Fruit fly (Drosophila melanogaster) whole organism, wandering third instar larva: ENCODE results near the gene CG14294.

Experiments
- Abd-B ChIP-seq: fragments of >200 bp; optimal IDR thresholded peaks from 2 replicates; lab custom pipeline; 2017; ENCODE audit warnings: missing biosample characterization, missing genetic modification characterization
- Dfd ChIP-seq: fragments of >200 bp; optimal IDR thresholded peaks from 2 replicates; lab custom pipeline; 2017; ENCODE audit warnings: missing biosample characterization, missing genetic modification characterization
- foxo ChIP-seq, 2 experiments: fragments of 200-800 bp; sonication (Bioruptor generic); optimal IDR thresholded peaks; 2 replicates in 1 of 2; 3 replicates in 1 of 2; lab custom pipeline; 2016 to 2017; ENCODE audit warnings: missing biosample characterization in 2 of 2, missing genetic modification characterization in 2 of 2
- h ChIP-seq: fragments of 200-800 bp; sonication (Bioruptor generic); optimal IDR thresholded peaks from 3 replicates; lab custom pipeline; 2016; ENCODE audit warnings: missing biosample characterization, mild to moderate bottlenecking, missing genetic modification characterization
- rgr ChIP-seq: fragments of 200-800 bp; sonication (Bioruptor generic); optimal IDR thresholded peaks from 3 replicates; lab custom pipeline; 2016; ENCODE audit warnings: missing biosample characterization, mild to moderate bottlenecking, missing genetic modification characterization
- tai ChIP-seq: sonication (Bioruptor generic); optimal IDR thresholded peaks from 2 replicates; lab custom pipeline; 2016; ENCODE audit warnings: missing biosample characterization, missing genetic modification characterization
- usp ChIP-seq: fragments of >200 bp; optimal IDR thresholded peaks from 2 replicates; lab custom pipeline; 2017; ENCODE audit warnings: missing biosample characterization, missing genetic modification characterization
- woc ChIP-seq: sonication (Bioruptor generic); optimal IDR thresholded peaks from 2 replicates; lab custom pipeline; 2016; ENCODE audit warnings: missing biosample characterization, mild to moderate bottlenecking, missing genetic modification characterization

DNA sequence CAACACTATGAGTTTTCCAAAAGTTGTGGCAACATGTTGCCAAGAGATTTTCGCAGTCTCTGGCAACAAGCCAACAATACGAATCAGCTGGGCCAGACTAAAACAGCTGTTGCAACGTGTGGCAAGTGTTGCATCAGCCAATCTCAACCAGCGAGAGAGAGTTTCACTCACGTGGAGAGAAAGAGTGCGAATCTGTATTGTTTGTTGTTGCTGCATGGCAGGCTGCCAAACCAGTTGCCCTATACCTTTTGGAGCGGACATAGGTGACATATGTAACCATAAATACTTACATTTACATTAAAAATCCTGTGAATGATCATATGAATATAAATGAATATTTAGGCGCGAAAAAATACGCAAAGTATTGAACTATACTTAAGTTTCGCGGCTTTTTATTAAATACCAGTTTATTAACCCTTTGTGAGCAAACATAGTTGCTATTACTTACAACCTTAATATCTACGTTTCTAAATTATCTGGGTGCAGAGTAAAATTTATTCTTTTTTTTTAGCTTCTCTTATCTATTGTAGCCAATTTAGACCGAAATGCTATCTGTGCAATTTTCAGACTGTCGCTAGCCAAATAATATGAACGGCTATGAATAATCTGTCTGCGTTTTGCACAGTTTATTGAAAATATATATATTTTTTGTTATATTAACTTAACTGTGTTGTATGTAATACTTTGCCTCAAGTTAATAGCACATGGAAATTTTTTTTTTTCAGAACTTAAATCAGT is 12.0 kb upstream of the CG14294 start:
- TF ChIP-seq usp (GFP tag; lab: Kevin White, UChicago) (no peak), h (peak; percentile 82), rgr (GFP tag; lab: Kevin White, UChicago) (peak; percentile 50), Abd-B (GFP tag; lab: Kevin White, UChicago) (no peak), woc (GFP tag; lab: Kevin White, UChicago) (peak; percentile 35), Dfd (GFP tag; lab: Kevin White, UChicago) (no peak), foxo (GFP tag; optimal IDR thresholded peaks at IDR 0.05; lab: Kevin White, UChicago) (peak in 1 of 2 experiments; percentile 71), tai (GFP tag; lab: Kevin White, UChicago) (no peak)
